Fruit fly (Drosophila melanogaster) whole organism, embryonic: ENCODE results near the gene Obp99a.

Experiments
- Adf1 ChIP-seq: fragments of 200-800 bp; sonication (Bioruptor generic); IDR thresholded peaks from 2 replicates; pipeline ENCODE4 v1.3.6; 2022; ENCODE audit warnings: missing biosample characterization, missing genetic modification characterization
- Asciz ChIP-seq: fragments of 200-800 bp; sonication (Bioruptor generic); optimal IDR thresholded peaks from 2 replicates; lab custom pipeline; 2017; ENCODE audit warnings: missing biosample characterization, mild to moderate bottlenecking, missing genetic modification characterization, missing genetic modification reagents
- CG10267 ChIP-seq: fragments of 200-800 bp; sonication (Bioruptor generic); optimal IDR thresholded peaks from 2 replicates; lab custom pipeline; 2018; ENCODE audit warnings: missing biosample characterization, mild to moderate bottlenecking, missing genetic modification characterization, moderate library complexity
- CG10321 ChIP-seq: fragments of 200-800 bp; sonication (Bioruptor generic); IDR thresholded peaks from 2 replicates; pipeline ENCODE4 v1.3.6; 2022; ENCODE audit warnings: missing biosample characterization, missing genetic modification characterization
- CG10431 ChIP-seq: fragments of 200-800 bp; sonication (Bioruptor generic); optimal IDR thresholded peaks from 3 replicates; lab custom pipeline; 2018; ENCODE audit warnings: missing biosample characterization, mild to moderate bottlenecking, missing genetic modification characterization
- CG15479 ChIP-seq: fragments of 200-800 bp; sonication (Bioruptor generic); optimal IDR thresholded peaks from 3 replicates; lab custom pipeline; 2019; ENCODE audit warnings: missing biosample characterization, mild to moderate bottlenecking, missing genetic modification characterization, moderate library complexity
- CG17328 ChIP-seq: fragments of 200-800 bp; sonication (Bioruptor generic); IDR thresholded peaks from 2 replicates; pipeline ENCODE4 v1.3.6; 2022; ENCODE audit warnings: missing biosample characterization, missing genetic modification characterization
- CG2120 ChIP-seq: fragments of 200-800 bp; sonication (Bioruptor generic); optimal IDR thresholded peaks from 3 replicates; lab custom pipeline; 2016; ENCODE audit warnings: missing biosample characterization, missing genetic modification characterization
- CG2202 ChIP-seq: fragments of 200-800 bp; sonication (Bioruptor generic); optimal IDR thresholded peaks from 2 replicates; lab custom pipeline; 2018; ENCODE audit warnings: missing biosample characterization, mild to moderate bottlenecking, missing genetic modification characterization
- CG30403 ChIP-seq: fragments of 200-800 bp; sonication (Bioruptor generic); optimal IDR thresholded peaks from 3 replicates; lab custom pipeline; 2016; ENCODE audit warnings: missing biosample characterization, missing genetic modification characterization
- CG32767 ChIP-seq: fragments of 200-800 bp; sonication (Bioruptor generic); IDR thresholded peaks from 2 replicates; pipeline ENCODE4 v1.3.6; 2022; ENCODE audit warnings: missing biosample characterization, missing genetic modification characterization
- CG3847 ChIP-seq: fragments of 200-800 bp; sonication (Bioruptor generic); IDR thresholded peaks from 2 replicates; pipeline ENCODE4 v1.3.6; 2022; ENCODE audit warnings: missing biosample characterization, missing genetic modification characterization
- CG3995 ChIP-seq: fragments of 200-800 bp; sonication (Bioruptor generic); optimal IDR thresholded peaks from 3 replicates; lab custom pipeline; 2016; ENCODE audit warnings: missing biosample characterization, missing genetic modification characterization
- CG4424 ChIP-seq: fragments of 200-800 bp; sonication (Bioruptor generic); optimal IDR thresholded peaks from 3 replicates; lab custom pipeline; 2016; ENCODE audit warnings: missing biosample characterization, missing genetic modification characterization
- CG4820 ChIP-seq: fragments of 200-800 bp; sonication (Bioruptor generic); optimal IDR thresholded peaks from 3 replicates; lab custom pipeline; 2016; ENCODE audit warnings: missing biosample characterization, missing genetic modification characterization
- CG8388 ChIP-seq: fragments of 200-800 bp; sonication (Bioruptor generic); optimal IDR thresholded peaks from 2 replicates; lab custom pipeline; 2019; ENCODE audit warnings: missing biosample characterization, mild to moderate bottlenecking, missing genetic modification characterization, moderate library complexity
- CG8478 ChIP-seq: fragments of >200 bp; optimal IDR thresholded peaks from 2 replicates; lab custom pipeline; 2018
- CG9609 ChIP-seq: fragments of 200-800 bp; sonication (Bioruptor generic); optimal IDR thresholded peaks from 3 replicates; lab custom pipeline; 2016; ENCODE audit warnings: missing biosample characterization, missing genetic modification characterization
- CG9727 ChIP-seq: fragments of 200-800 bp; sonication (Bioruptor generic); optimal IDR thresholded peaks from 3 replicates; lab custom pipeline; 2017; ENCODE audit warnings: missing biosample characterization, mild to moderate bottlenecking, missing genetic modification characterization
- D ChIP-seq, 2 experiments: fragments of 200-800 bp in 1 of 2; fragments of >200 bp in 1 of 2; sonication (Bioruptor generic) in 1 of 2; optimal IDR thresholded peaks; 2 replicates in 1 of 2; 3 replicates in 1 of 2; lab custom pipeline; 2017; ENCODE audit warnings: mild to moderate bottlenecking in 1 of 2, missing biosample characterization in 1 of 2, missing genetic modification characterization in 1 of 2, missing genetic modification reagents in 1 of 2
- Dll ChIP-seq: fragments of 200-800 bp; sonication (Bioruptor generic); IDR thresholded peaks from 4 replicates; pipeline ENCODE4 v1.3.6; 2022; ENCODE audit warnings: missing biosample characterization, missing genetic modification characterization; ENCODE audit not compliant: partially characterized antibody
- ERR ChIP-seq: fragments of 200-800 bp; sonication (Bioruptor generic); optimal IDR thresholded peaks from 2 replicates; lab custom pipeline; 2016; ENCODE audit warnings: missing biosample characterization, missing genetic modification characterization
- Fer3 ChIP-seq: fragments of 200-800 bp; sonication (Bioruptor generic); optimal IDR thresholded peaks from 2 replicates; lab custom pipeline; 2018; ENCODE audit warnings: missing biosample characterization, mild to moderate bottlenecking, missing genetic modification characterization, moderate library complexity
- Hmr ChIP-seq: fragments of 200-800 bp; sonication (Bioruptor generic); optimal IDR thresholded peaks from 3 replicates; lab custom pipeline; 2017; ENCODE audit warnings: mild to moderate bottlenecking, missing biosample characterization, missing genetic modification reagents, missing genetic modification characterization
- Hr51 ChIP-seq, 2 experiments: fragments of 200-800 bp; sonication (Bioruptor generic); optimal IDR thresholded peaks; 2 replicates in 1 of 2; 3 replicates in 1 of 2; lab custom pipeline; 2016 to 2018; ENCODE audit warnings: missing biosample characterization in 2 of 2, missing genetic modification characterization in 2 of 2, mild to moderate bottlenecking in 1 of 2, moderate library complexity in 1 of 2
- Jarid2 ChIP-seq: fragments of 200-800 bp; sonication (Bioruptor generic); optimal IDR thresholded peaks from 3 replicates; lab custom pipeline; 2017; ENCODE audit warnings: mild to moderate bottlenecking, missing biosample characterization, missing genetic modification reagents, missing genetic modification characterization
- Nf-YA ChIP-seq: fragments of 200-800 bp; sonication (Bioruptor generic); IDR thresholded peaks from 2 replicates; pipeline ENCODE4 v1.3.6; 2022; ENCODE audit warnings: missing biosample characterization, missing genetic modification characterization
- Nf-YB ChIP-seq: fragments of 200-800 bp; sonication (Bioruptor generic); optimal IDR thresholded peaks from 3 replicates; lab custom pipeline; 2019; ENCODE audit warnings: missing biosample characterization, mild to moderate bottlenecking, missing genetic modification characterization, moderate library complexity
- Nf-YC ChIP-seq: fragments of 200-800 bp; optimal IDR thresholded peaks from 3 replicates; lab custom pipeline; 2019; ENCODE audit warnings: missing biosample characterization, mild to moderate bottlenecking, missing genetic modification characterization, moderate library complexity
- Ssrp ChIP-seq: fragments of 200-800 bp; sonication (Bioruptor generic); optimal IDR thresholded peaks from 2 replicates; lab custom pipeline; 2018; ENCODE audit warnings: missing biosample characterization, mild to moderate bottlenecking, missing genetic modification characterization, moderate library complexity
- Trl ChIP-seq, 3 experiments: fragments of >200 bp in 2 of 3; fragments of 200-800 bp in 1 of 3; sonication (Bioruptor generic) in 1 of 3; optimal IDR thresholded peaks; 2 replicates in 1 of 3; 3 replicates in 2 of 3; lab custom pipeline; 2016 to 2017; ENCODE audit warnings: missing biosample characterization in 1 of 3, missing genetic modification characterization in 1 of 3
- Xrp1 ChIP-seq: fragments of 200-800 bp; sonication (Bioruptor generic); IDR thresholded peaks from 2 replicates; pipeline ENCODE4 v1.3.6; 2022; ENCODE audit warnings: missing biosample characterization, missing genetic modification characterization
- bcd ChIP-seq: fragments of 200-800 bp; sonication (Bioruptor generic); optimal IDR thresholded peaks from 2 replicates; lab custom pipeline; 2017; ENCODE audit warnings: missing biosample characterization, mild to moderate bottlenecking, missing genetic modification characterization
- cg ChIP-seq: fragments of 200-800 bp; sonication (Bioruptor generic); optimal IDR thresholded peaks from 3 replicates; lab custom pipeline; 2019; ENCODE audit warnings: missing biosample characterization, mild to moderate bottlenecking, missing genetic modification characterization, moderate library complexity
- disco-r ChIP-seq: fragments of 200-800 bp; sonication (Bioruptor generic); optimal IDR thresholded peaks from 2 replicates; lab custom pipeline; 2016; ENCODE audit warnings: missing biosample characterization, missing genetic modification characterization
- dpn ChIP-seq, 2 experiments: fragments of 200-800 bp; sonication (Bioruptor generic); optimal IDR thresholded peaks; 3 replicates each; lab custom pipeline; 2016; ENCODE audit warnings: missing biosample characterization in 2 of 2, missing genetic modification characterization in 2 of 2
- en ChIP-seq: fragments of 200-800 bp; sonication (Bioruptor generic); optimal IDR thresholded peaks from 2 replicates; lab custom pipeline; 2016; ENCODE audit warnings: missing biosample characterization, missing genetic modification characterization
- ewg ChIP-seq: fragments of 200-800 bp; sonication (Bioruptor generic); optimal IDR thresholded peaks from 3 replicates; lab custom pipeline; 2017; ENCODE audit warnings: mild to moderate bottlenecking, missing biosample characterization, missing genetic modification reagents, missing genetic modification characterization
- gem ChIP-seq: fragments of 200-800 bp; sonication (Bioruptor generic); optimal IDR thresholded peaks from 2 replicates; lab custom pipeline; 2019; ENCODE audit warnings: missing biosample characterization, mild to moderate bottlenecking, missing genetic modification characterization, moderate library complexity
- kni ChIP-seq: fragments of 200-800 bp; sonication (Bioruptor generic); optimal IDR thresholded peaks from 3 replicates; lab custom pipeline; 2017; ENCODE audit warnings: mild to moderate bottlenecking, missing biosample characterization, missing genetic modification reagents, missing genetic modification characterization
- nerfin-1 ChIP-seq: fragments of 200-800 bp; sonication (Bioruptor generic); optimal IDR thresholded peaks from 3 replicates; lab custom pipeline; 2019; ENCODE audit warnings: missing biosample characterization, mild to moderate bottlenecking, missing genetic modification characterization, moderate library complexity
- onecut ChIP-seq: fragments of 200-800 bp; sonication (Bioruptor generic); IDR thresholded peaks from 2 replicates; pipeline ENCODE4 v1.3.6; 2022; ENCODE audit warnings: missing biosample characterization, missing genetic modification characterization
- prd ChIP-seq, 3 experiments: fragments of >200 bp in 2 of 3; fragments of 200-800 bp in 1 of 3; sonication (Bioruptor generic) in 1 of 3; optimal IDR thresholded peaks in 2 of 3; IDR thresholded peaks in 1 of 3; 2 replicates in 2 of 3; 3 replicates in 1 of 3; pipeline versions ENCODE4 v1.3.6 to Lab custom; 2017 to 2022; ENCODE audit warnings: missing biosample characterization in 1 of 3, missing genetic modification characterization in 1 of 3
- pzg ChIP-seq: fragments of 200-800 bp; sonication (Bioruptor generic); optimal IDR thresholded peaks from 3 replicates; lab custom pipeline; 2018; ENCODE audit warnings: missing biosample characterization, mild to moderate bottlenecking, missing genetic modification characterization, moderate library complexity
- seq ChIP-seq: fragments of 200-800 bp; sonication (Bioruptor generic); IDR thresholded peaks from 2 replicates; pipeline ENCODE4 v1.3.6; 2022; ENCODE audit warnings: missing biosample characterization, missing genetic modification characterization
- slp2 ChIP-seq: fragments of 200-800 bp; sonication (Bioruptor generic); optimal IDR thresholded peaks from 2 replicates; lab custom pipeline; 2016; ENCODE audit warnings: missing biosample characterization, missing genetic modification characterization
- stwl ChIP-seq: fragments of 200-800 bp; sonication (Bioruptor generic); optimal IDR thresholded peaks from 3 replicates; lab custom pipeline; 2018; ENCODE audit warnings: missing biosample characterization, mild to moderate bottlenecking, missing genetic modification characterization, moderate library complexity
- zen2 ChIP-seq: fragments of 200-800 bp; sonication (Bioruptor generic); IDR thresholded peaks from 3 replicates; pipeline ENCODE4 v1.3.6; 2022; ENCODE audit warnings: missing biosample characterization, missing genetic modification characterization; ENCODE audit not compliant: partially characterized antibody
- zfh1 ChIP-seq: fragments of 200-800 bp; sonication (Bioruptor generic); IDR thresholded peaks from 3 replicates; pipeline ENCODE4 v1.3.6; 2022; ENCODE audit warnings: missing biosample characterization, missing genetic modification characterization

The Obp99a gene

dm6 chr3R:29690539-29690852, 19.0 kb downstream of the Obp99a start (continued):
- peak; percentile 16 for TF ChIP-seq en
- TF ChIP-seq CG2202 = peak; percentile 13
- TF ChIP-seq nerfin-1 = peak; percentile 31
- TF ChIP-seq slp2 (GFP tag; lab: Kevin White, UChicago) = peak; percentile 11
- TF ChIP-seq onecut (GFP tag; lab: Robert Waterston, UW) = no peak
- TF ChIP-seq zfh1 = peak; percentile 33; the same call in 1 of the 3 replicates
- peak; percentile 45 for TF ChIP-seq Fer3 (tag; lab: Kevin White, UChicago)
- TF ChIP-seq CG2120 = peak; percentile 0
- peak; percentile 43; the same call in 1 of the 2 replicates for TF ChIP-seq CG17328 (GFP tag; lab: Robert Waterston, UW)
- TF ChIP-seq bcd (GFP tag; lab: Kevin White, UChicago) = no peak
- TF ChIP-seq CG4820 = peak; percentile 24
- TF ChIP-seq CG4424 (GFP tag; lab: Kevin White, UChicago) = peak; percentile 58
- TF ChIP-seq CG8478 = no peak
- peak; percentile 24 for TF ChIP-seq Hmr
- TF ChIP-seq CG30403 = peak; percentile 50
- TF ChIP-seq stwl (tag; lab: Kevin White, UChicago) = no peak
- peak; percentile 40; the same call in 1 of the 2 replicates for TF ChIP-seq Xrp1
- TF ChIP-seq CG32767 (GFP tag; lab: Robert Waterston, UW) = peak; percentile 29; the same call in 1 of the 2 replicates
- peak; percentile 49 for TF ChIP-seq CG8388 (GFP tag; lab: Kevin White, UChicago)
- peak; percentile 33 for TF ChIP-seq CG9727 (GFP tag; lab: Kevin White, UChicago)
- peak; percentile 72 for TF ChIP-seq gem (tag; lab: Kevin White, UChicago)
- TF ChIP-seq prd (optimal IDR thresholded peaks at IDR 0.05; lab: Kevin White, UChicago) = no peak
- peak; percentile 36; the same call in 1 of the 3 replicates for TF ChIP-seq prd (GFP tag; IDR thresholded peaks at IDR 0.05; lab: Robert Waterston, UW)
- no peak for TF ChIP-seq CG9609
- peak; percentile 9 for TF ChIP-seq kni (GFP tag; lab: Kevin White, UChicago)
- no peak for TF ChIP-seq CG10431 (GFP tag; lab: Kevin White, UChicago)
- TF ChIP-seq, all 482 proteins: peak for 130

dm6 chr3R:29690960-29691527, 19.6 kb downstream of the Obp99a start:
- 0 out of 2 replicates have a peak, but pooled peaks have one; percentile 37 for TF ChIP-seq Nf-YA (GFP tag; lab: Robert Waterston, UW)
- no peak for TF ChIP-seq Ssrp
- no peak for TF ChIP-seq CG3847 (GFP tag; lab: Robert Waterston, UW)
- peak; percentile 39 for TF ChIP-seq CG15479
- peak; percentile 20; the same call in 1 of the 2 replicates for TF ChIP-seq Adf1 (GFP tag; lab: Robert Waterston, UW)
- no peak for TF ChIP-seq CG3995 (GFP tag; lab: Kevin White, UChicago)
- TF ChIP-seq disco-r (GFP tag; lab: Kevin White, UChicago) = no peak
- TF ChIP-seq Dll (GFP tag; lab: Robert Waterston, UW) = 0 out of 4 replicates have a peak, but pooled peaks have one; percentile 28
- no peak for TF ChIP-seq pzg (GFP tag; lab: Kevin White, UChicago)
- 0 out of 3 replicates have a peak, but pooled peaks have one; percentile 37 for TF ChIP-seq zen2 (GFP tag; lab: Robert Waterston, UW)
- TF ChIP-seq seq (GFP tag; lab: Robert Waterston, UW) = peak; percentile 59; the same call in 1 of the 2 replicates
- peak; percentile 42 for TF ChIP-seq Jarid2 (GFP tag; lab: Kevin White, UChicago)
- peak; percentile 90 for TF ChIP-seq ewg
- TF ChIP-seq ERR (GFP tag; lab: Kevin White, UChicago) = no peak
- no peak for TF ChIP-seq dpn (GFP tag; optimal IDR thresholded peaks at IDR 0.05; lab: Kevin White, UChicago)
- TF ChIP-seq Hr51 (GFP tag; optimal IDR thresholded peaks at IDR 0.05; lab: Kevin White, UChicago) = no peak
- peak; percentile 95 for TF ChIP-seq Nf-YC
- no peak for TF ChIP-seq CG10267 (tag; lab: Kevin White, UChicago)
- no peak for TF ChIP-seq Asciz (GFP tag; lab: Kevin White, UChicago)
- peak; percentile 67 to 87 for TF ChIP-seq Trl (optimal IDR thresholded peaks at IDR 0.05; lab: Kevin White, UChicago)
- no peak for TF ChIP-seq Trl (GFP tag; optimal IDR thresholded peaks at IDR 0.05; lab: Kevin White, UChicago)
- peak; percentile 95 for TF ChIP-seq Nf-YB (GFP tag; lab: Kevin White, UChicago)
- peak; percentile 4 for TF ChIP-seq CG8478
- TF ChIP-seq CG10321 (GFP tag; lab: Robert Waterston, UW) = peak; percentile 82
- TF ChIP-seq cg (GFP tag; lab: Kevin White, UChicago) = peak; percentile 78
- TF ChIP-seq D (optimal IDR thresholded peaks at IDR 0.05; lab: Kevin White, UChicago) = peak; percentile 89
- TF ChIP-seq D (GFP tag; optimal IDR thresholded peaks at IDR 0.05; lab: Kevin White, UChicago) = no peak
